Worm (Caenorhabditis elegans): ENCODE results near the gene srz-9.

The srz-9 gene

DNA sequence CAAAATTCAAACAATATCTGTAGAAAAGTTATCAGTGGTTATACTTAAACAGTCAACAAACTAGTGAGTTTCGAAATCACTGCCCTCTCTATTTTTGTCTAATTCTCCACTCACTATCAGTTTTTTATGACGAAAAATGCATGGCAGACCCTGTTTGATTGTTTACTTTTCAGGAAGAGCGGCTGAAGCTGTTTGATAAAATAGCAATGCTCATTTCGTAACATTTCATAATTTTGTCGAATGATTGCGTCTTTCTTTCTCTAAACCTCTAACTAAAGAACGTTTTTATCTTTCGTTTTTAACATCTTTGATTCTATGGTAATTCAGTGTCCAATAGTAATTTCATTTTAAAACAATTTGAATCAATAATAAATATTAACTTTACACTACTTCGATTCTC lies 15.4 kb downstream of the srz-9 start:
- no peak for TF ChIP-seq sox-4 (tag; optimal IDR thresholded peaks at IDR 0.05)
- TF ChIP-seq pros-1 (tag; optimal IDR thresholded peaks at IDR 0.05), result no peak
- no peak for TF ChIP-seq lim-6 (tag; optimal IDR thresholded peaks at IDR 0.05)
- no peak for TF ChIP-seq pat-9 (tag; optimal IDR thresholded peaks at IDR 0.05)
- TF ChIP-seq pqm-1 (tag; optimal IDR thresholded peaks at IDR 0.05), result peak; percentile 45
- no peak for TF ChIP-seq pax-1 (tag; optimal IDR thresholded peaks at IDR 0.05)
- TF ChIP-seq elt-2 (tag; optimal IDR thresholded peaks at IDR 0.05), result peak; percentile 43
- TF ChIP-seq syd-9 (tag; optimal IDR thresholded peaks at IDR 0.05), result no peak
- no peak for TF ChIP-seq ama-1 (optimal IDR thresholded peaks at IDR 0.05)
- TF ChIP-seq unc-55 (GFP tag; optimal IDR thresholded peaks at IDR 0.05), result no peak

DNA sequence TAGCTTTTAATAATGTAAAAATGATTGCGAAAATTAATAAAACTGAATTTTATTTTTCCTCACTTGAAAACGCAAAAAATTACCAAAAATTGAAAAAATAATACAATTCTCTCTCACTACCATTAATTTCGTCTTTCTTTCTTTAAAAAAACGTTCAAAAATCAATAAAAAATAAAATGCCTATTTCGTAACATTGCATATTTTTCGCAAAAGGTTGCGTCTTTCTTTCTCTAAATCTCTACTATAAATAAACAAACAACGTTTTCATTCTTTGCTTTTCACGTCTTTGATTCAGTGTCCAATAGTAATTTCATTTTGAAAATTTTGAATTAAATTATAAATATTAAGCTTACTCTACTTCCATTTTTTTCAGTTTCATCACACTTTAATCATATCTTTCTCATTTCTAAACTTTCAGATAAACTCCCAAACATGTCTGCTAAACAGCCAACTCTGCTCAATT lies 20.8 kb downstream of the srz-9 start, which contains the start of gene fbxa-37:
Gene fbxa-37, plus strand, starts transcription at position 413 of the 463 bp plus-strand sequence.
- no peak for TF ChIP-seq tbx-7 (tag; optimal IDR thresholded peaks at IDR 0.05)
- TF ChIP-seq ztf-16 (tag; optimal IDR thresholded peaks at IDR 0.05), result no peak
- TF ChIP-seq fkh-6 (tag; optimal IDR thresholded peaks at IDR 0.05), result no peak
- no peak for TF ChIP-seq rnt-1 (tag; optimal IDR thresholded peaks at IDR 0.05)
- TF ChIP-seq T23F11.4 (GFP tag; optimal IDR thresholded peaks at IDR 0.05), result no peak
- TF ChIP-seq F13H6.1 (tag; optimal IDR thresholded peaks at IDR 0.05), result no peak
- TF ChIP-seq unc-42 (tag; optimal IDR thresholded peaks at IDR 0.05), result no peak
- TF ChIP-seq nfya-1 (tag; optimal IDR thresholded peaks at IDR 0.05), result no peak
- TF ChIP-seq unc-86 (tag; optimal IDR thresholded peaks at IDR 0.05), result no peak
- no peak for TF ChIP-seq ama-1 (optimal IDR thresholded peaks at IDR 0.05)
- no peak for TF ChIP-seq ets-4 (tag; optimal IDR thresholded peaks at IDR 0.05)
- no peak for TF ChIP-seq lim-6 (tag; optimal IDR thresholded peaks at IDR 0.05)
- no peak for TF ChIP-seq unc-55 (GFP tag; optimal IDR thresholded peaks at IDR 0.05)
- TF ChIP-seq nhr-11 (tag; optimal IDR thresholded peaks at IDR 0.05), result no peak
- TF ChIP-seq elt-4 (tag; optimal IDR thresholded peaks at IDR 0.05), result no peak
- no peak for TF ChIP-seq pros-1 (tag; optimal IDR thresholded peaks at IDR 0.05)
- TF ChIP-seq pat-9 (tag; optimal IDR thresholded peaks at IDR 0.05), result no peak

DNA sequence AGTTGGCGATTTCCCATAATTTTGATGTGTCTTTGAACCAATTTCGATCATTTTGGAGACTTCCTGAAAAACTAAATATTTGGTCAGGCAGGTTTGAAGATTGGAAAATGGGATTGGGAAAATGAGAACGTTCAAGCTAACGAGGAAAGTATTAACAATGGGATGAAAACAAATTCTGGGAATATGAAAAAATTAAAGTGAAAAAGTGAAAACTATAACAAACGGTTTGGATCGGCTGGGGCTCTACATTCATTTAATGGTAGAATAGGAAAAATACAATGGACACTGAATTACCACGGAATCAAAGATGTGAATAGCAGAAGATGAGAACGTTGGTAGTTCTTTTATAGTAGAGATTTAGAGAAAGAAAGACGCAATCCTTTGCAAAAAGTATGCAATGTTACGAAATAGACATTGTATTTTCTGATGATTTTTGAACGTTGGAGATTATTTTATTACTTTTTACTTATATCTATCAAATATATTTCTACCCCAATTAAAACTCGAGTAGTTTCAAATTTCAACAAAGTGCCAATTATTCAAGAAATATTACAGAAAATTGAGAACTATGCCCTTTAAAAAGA lies 24.8 kb downstream of the srz-9 start, which contains the start of gene fbxa-50:
Gene fbxa-50, minus strand, starts transcription at position 51 of the 584 bp plus-strand sequence.
- TF ChIP-seq elt-4 (tag; optimal IDR thresholded peaks at IDR 0.05) (no peak), ceh-22 (tag; optimal IDR thresholded peaks at IDR 0.05) (no peak), C08G9.2 (tag; optimal IDR thresholded peaks at IDR 0.05) (no peak), odd-2 (tag; optimal IDR thresholded peaks at IDR 0.05) (no peak)

DNA sequence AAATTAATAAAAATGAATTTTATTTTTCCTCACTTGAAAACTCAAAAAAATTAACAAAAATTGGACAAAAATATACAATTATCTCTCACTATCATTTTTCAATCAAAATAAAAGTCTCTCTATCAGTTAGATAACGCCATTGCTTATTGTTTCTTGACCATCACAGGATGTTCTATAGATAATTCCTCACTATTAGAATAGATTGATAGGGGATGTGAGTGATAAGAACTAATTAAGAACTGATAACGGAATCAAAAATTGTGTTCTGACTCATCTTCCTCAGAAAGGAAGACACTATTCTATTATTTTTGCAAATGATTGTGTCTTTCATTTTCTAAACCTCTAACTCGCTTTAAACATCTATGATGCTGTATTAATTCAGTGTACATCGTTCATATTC lies 25.3 kb downstream of the srz-9 start:
- TF ChIP-seq unc-42 (tag; optimal IDR thresholded peaks at IDR 0.05) (no peak), fkh-10 (GFP tag; optimal IDR thresholded peaks at IDR 0.05) (no peak), mec-3 (tag; optimal IDR thresholded peaks at IDR 0.05; ENCODE audit: borderline replicate concordance) (no peak), elt-2 (tag; optimal IDR thresholded peaks at IDR 0.05) (peak; percentile 96), T23F11.4 (GFP tag; optimal IDR thresholded peaks at IDR 0.05) (no peak), lim-6 (tag; optimal IDR thresholded peaks at IDR 0.05) (no peak)

DNA sequence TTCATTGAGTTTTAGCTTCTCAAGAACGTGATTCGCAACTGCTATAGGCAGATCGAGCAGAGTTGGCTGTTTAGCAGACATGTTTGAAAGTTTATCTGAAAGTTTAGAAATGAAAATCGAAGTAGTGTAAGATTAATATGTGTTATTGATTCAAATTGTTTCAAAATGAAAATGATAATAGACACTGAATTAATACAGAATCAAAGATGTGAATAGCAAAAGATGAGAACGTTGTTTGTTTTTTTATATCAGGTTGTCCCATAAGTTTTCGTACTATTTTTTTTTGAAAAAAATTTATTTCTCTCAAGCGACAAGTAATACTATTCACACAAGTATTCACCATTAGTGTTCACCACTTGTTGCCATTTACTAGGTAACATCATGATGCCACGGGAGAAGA lies 29.3 kb downstream of the srz-9 start, which contains the start of gene fbxa-36:
Gene fbxa-36, minus strand, starts transcription at position 101 of the 400 bp plus-strand sequence.
- TF ChIP-seq pha-2 (tag; optimal IDR thresholded peaks at IDR 0.05), result no peak
- no peak for TF ChIP-seq unc-42 (tag; optimal IDR thresholded peaks at IDR 0.05)
- no peak for TF ChIP-seq ceh-2 (tag; optimal IDR thresholded peaks at IDR 0.05)
- TF ChIP-seq pha-4 (tag; optimal IDR thresholded peaks at IDR 0.05), result no peak
- no peak for TF ChIP-seq zip-5 (tag; optimal IDR thresholded peaks at IDR 0.05)
- TF ChIP-seq elt-2 (tag; optimal IDR thresholded peaks at IDR 0.05), result no peak
- no peak for TF ChIP-seq ahr-1 (tag; optimal IDR thresholded peaks at IDR 0.05)
- no peak for TF ChIP-seq rnt-1 (tag; optimal IDR thresholded peaks at IDR 0.05)
- no peak for TF ChIP-seq unc-3 (GFP tag; conservative IDR thresholded peaks at IDR 0.05)
- no peak for TF ChIP-seq unc-3 (tag; optimal IDR thresholded peaks at IDR 0.05)
- TF ChIP-seq ceh-31 (tag; optimal IDR thresholded peaks at IDR 0.05), result no peak
- no peak for TF ChIP-seq C08G9.2 (tag; optimal IDR thresholded peaks at IDR 0.05)

Data from whole organism, late embryonic.